Worm (Caenorhabditis elegans) whole organism, L4 larva: Measurements from ENCODE around the gene C16C8.5.
"Not testable (repeated sequence)": the region's sequence is repeated elsewhere in the genome, so short reads cannot be mapped to it uniquely, and the experiment has no call there.

Source experiments
- ZK546.5 ChIP-seq, 2 experiments: sonication (generic microtip); optimal IDR thresholded peaks; 2 replicates each; lab custom pipeline; 2017; ENCODE audit warnings: missing biosample characterization in 2 of 2, missing genetic modification characterization in 2 of 2
- dpl-1 ChIP-seq: fragments of 150-350 bp; optimal IDR thresholded peaks from 2 replicates; lab custom pipeline; 2014; ENCODE audit warnings: missing biosample characterization, missing genetic modification reagents, missing genetic modification characterization
- lsy-2 ChIP-seq, 2 experiments: fragments of 150-350 bp in 1 of 2; sonication (generic microtip) in 1 of 2; optimal IDR thresholded peaks; 2 replicates each; lab custom pipeline; 2014 to 2017; ENCODE audit warnings: missing biosample characterization in 2 of 2, missing genetic modification characterization in 2 of 2

- TF ChIP-seq dpl-1 (GFP tag; lab: Kevin White, UChicago); lsy-2 (tag; optimal IDR thresholded peaks at IDR 0.05; lab: Kevin White, UChicago); ZK546.5 (tag; optimal IDR thresholded peaks at IDR 0.05; lab: Kevin White, UChicago): not testable (repeated sequence)
Measured at ce11 chrII:3464580-3464979, 19.4 kb upstream of the C16C8.5 start, which contains the start of gene C16C8.10.
